Worm (Caenorhabditis elegans): ENCODE measurements around the gene cap-2.

DNA sequence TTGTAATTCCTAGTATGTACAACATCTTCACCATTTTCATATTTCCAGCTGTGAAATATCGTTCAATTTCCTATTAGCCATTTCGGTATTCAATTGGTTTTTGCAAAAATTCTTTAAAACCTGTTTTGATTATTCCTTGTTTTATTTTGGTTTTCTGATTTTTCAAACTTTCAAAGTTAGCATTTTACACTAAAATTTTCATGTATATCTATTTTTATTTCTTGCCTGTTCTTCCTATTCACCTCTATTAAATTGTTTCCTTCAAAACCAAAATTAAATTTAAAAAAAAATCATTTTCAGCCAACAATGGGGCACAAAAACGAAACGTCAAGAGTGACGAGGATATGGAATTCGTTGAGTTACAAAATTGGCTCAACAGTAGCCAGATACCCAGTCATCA, 20.0 kb downstream of the cap-2 start, which contains the start of gene ptr-8:
- TF ChIP-seq fos-1 (tag; optimal IDR thresholded peaks at IDR 0.05) (no peak), mdl-1 (tag; optimal IDR thresholded peaks at IDR 0.05) (no peak), ceh-9 (tag; optimal IDR thresholded peaks at IDR 0.05) (no peak), tbx-2 (tag; optimal IDR thresholded peaks at IDR 0.05) (no peak), unc-62 (GFP tag; optimal IDR thresholded peaks at IDR 0.05) (no peak), skn-1 (tag; optimal IDR thresholded peaks at IDR 0.05) (no peak), nhr-11 (tag; optimal IDR thresholded peaks at IDR 0.05) (no peak), ZK546.5 (tag; optimal IDR thresholded peaks at IDR 0.05) (no peak), fkh-10 (GFP tag; optimal IDR thresholded peaks at IDR 0.05) (no peak), ztf-11 (tag; optimal IDR thresholded peaks at IDR 0.05) (no peak)
